Fruit fly (Drosophila melanogaster) whole organism, embryonic: ENCODE measurements around the gene Ts.

Source experiments
- Ada2b ChIP-seq: fragments of 200-800 bp; sonication (Bioruptor generic); IDR thresholded peaks from 2 replicates; pipeline ENCODE4 v1.3.6; 2022; ENCODE audit warnings: missing biosample characterization, missing genetic modification characterization
- Blimp-1 ChIP-seq: fragments of 200-800 bp; sonication (Bioruptor generic); optimal IDR thresholded peaks from 3 replicates; lab custom pipeline; 2018; ENCODE audit warnings: missing biosample characterization, missing genetic modification characterization, mild to moderate bottlenecking, moderate library complexity, missing genetic modification reagents
- CG11456 ChIP-seq: fragments of 200-800 bp; sonication (Bioruptor generic); IDR thresholded peaks from 3 replicates; pipeline ENCODE4 v1.3.6; 2022; ENCODE audit warnings: missing biosample characterization, missing genetic modification characterization
- CG12769 ChIP-seq: fragments of 200-800 bp; sonication (Bioruptor generic); optimal IDR thresholded peaks from 2 replicates; lab custom pipeline; 2019; ENCODE audit warnings: missing biosample characterization, mild to moderate bottlenecking, missing genetic modification characterization, moderate library complexity
- CG14965 ChIP-seq: fragments of 200-800 bp; sonication (Bioruptor generic); optimal IDR thresholded peaks from 2 replicates; lab custom pipeline; 2016; ENCODE audit warnings: missing biosample characterization, missing genetic modification characterization, borderline replicate concordance
- CG16815 ChIP-seq: fragments of 200-800 bp; sonication (Bioruptor generic); optimal IDR thresholded peaks from 3 replicates; lab custom pipeline; 2017; ENCODE audit warnings: missing biosample characterization, mild to moderate bottlenecking, missing genetic modification characterization
- CG17359 ChIP-seq: fragments of 200-800 bp; sonication (Bioruptor generic); optimal IDR thresholded peaks from 3 replicates; lab custom pipeline; 2018; ENCODE audit warnings: missing biosample characterization, mild to moderate bottlenecking, missing genetic modification characterization, moderate library complexity
- CG18262 ChIP-seq: fragments of 200-800 bp; optimal IDR thresholded peaks from 3 replicates; lab custom pipeline; 2019; ENCODE audit warnings: missing biosample characterization, mild to moderate bottlenecking, missing genetic modification characterization, moderate library complexity
- CG18476 ChIP-seq: fragments of 200-800 bp; sonication (Bioruptor generic); optimal IDR thresholded peaks from 2 replicates; lab custom pipeline; 2016; ENCODE audit warnings: missing biosample characterization, mild to moderate bottlenecking, missing genetic modification characterization
- CG2875 ChIP-seq: fragments of 200-800 bp; sonication (Bioruptor generic); optimal IDR thresholded peaks from 2 replicates; lab custom pipeline; 2017; ENCODE audit warnings: missing biosample characterization, mild to moderate bottlenecking, missing genetic modification characterization, missing genetic modification reagents
- CG30403 ChIP-seq: fragments of 200-800 bp; sonication (Bioruptor generic); optimal IDR thresholded peaks from 3 replicates; lab custom pipeline; 2016; ENCODE audit warnings: missing biosample characterization, missing genetic modification characterization
- CG32767 ChIP-seq: fragments of 200-800 bp; sonication (Bioruptor generic); IDR thresholded peaks from 2 replicates; pipeline ENCODE4 v1.3.6; 2022; ENCODE audit warnings: missing biosample characterization, missing genetic modification characterization
- CG3995 ChIP-seq: fragments of 200-800 bp; sonication (Bioruptor generic); optimal IDR thresholded peaks from 3 replicates; lab custom pipeline; 2016; ENCODE audit warnings: missing biosample characterization, missing genetic modification characterization
- CG4328 ChIP-seq: fragments of 200-800 bp; sonication (Bioruptor generic); optimal IDR thresholded peaks from 3 replicates; lab custom pipeline; 2017; ENCODE audit warnings: missing biosample characterization, missing genetic modification reagents, missing genetic modification characterization
- CG7786 ChIP-seq: fragments of 200-800 bp; sonication (Bioruptor generic); optimal IDR thresholded peaks from 2 replicates; lab custom pipeline; 2016; ENCODE audit warnings: missing biosample characterization, missing genetic modification characterization
- CG8765 ChIP-seq: fragments of 200-800 bp; sonication (Bioruptor generic); IDR thresholded peaks from 2 replicates; pipeline ENCODE4 v1.3.6; 2022; ENCODE audit warnings: missing biosample characterization, missing genetic modification characterization
- D ChIP-seq, 2 experiments: fragments of 200-800 bp in 1 of 2; fragments of >200 bp in 1 of 2; sonication (Bioruptor generic) in 1 of 2; optimal IDR thresholded peaks; 2 replicates in 1 of 2; 3 replicates in 1 of 2; lab custom pipeline; 2017; ENCODE audit warnings: mild to moderate bottlenecking in 1 of 2, missing biosample characterization in 1 of 2, missing genetic modification characterization in 1 of 2, missing genetic modification reagents in 1 of 2
- Dip2 ChIP-seq: fragments of 200-800 bp; sonication (Bioruptor generic); IDR thresholded peaks from 2 replicates; pipeline ENCODE4 v1.3.6; 2022; ENCODE audit warnings: missing biosample characterization, missing genetic modification characterization
- Drgx ChIP-seq: fragments of 200-800 bp; sonication (Bioruptor generic); IDR thresholded peaks from 2 replicates; pipeline ENCODE4 v1.3.6; 2022; ENCODE audit warnings: missing biosample characterization, missing genetic modification characterization
- Eip74EF ChIP-seq, 2 experiments: fragments of 200-800 bp in 1 of 2; fragments of >200 bp in 1 of 2; sonication (Bioruptor generic) in 1 of 2; optimal IDR thresholded peaks; 2 replicates each; lab custom pipeline; 2017 to 2019; ENCODE audit warnings: missing biosample characterization in 2 of 2, missing genetic modification characterization in 2 of 2, mild to moderate bottlenecking in 1 of 2, moderate library complexity in 1 of 2
- Fer3 ChIP-seq: fragments of 200-800 bp; sonication (Bioruptor generic); optimal IDR thresholded peaks from 2 replicates; lab custom pipeline; 2018; ENCODE audit warnings: missing biosample characterization, mild to moderate bottlenecking, missing genetic modification characterization, moderate library complexity
- Gug ChIP-seq: fragments of 200-800 bp; sonication (Bioruptor generic); IDR thresholded peaks from 4 replicates; pipeline ENCODE4 v1.3.6; 2022; ENCODE audit warnings: missing biosample characterization, missing genetic modification characterization
- Mes4 ChIP-seq: fragments of 200-800 bp; sonication (Bioruptor generic); optimal IDR thresholded peaks from 2 replicates; lab custom pipeline; 2016; ENCODE audit warnings: missing biosample characterization, missing genetic modification characterization
- Nf-YC ChIP-seq: fragments of 200-800 bp; optimal IDR thresholded peaks from 3 replicates; lab custom pipeline; 2019; ENCODE audit warnings: missing biosample characterization, mild to moderate bottlenecking, missing genetic modification characterization, moderate library complexity
- Poxn ChIP-seq: fragments of 200-800 bp; sonication (Bioruptor generic); IDR thresholded peaks from 2 replicates; pipeline ENCODE4 v1.3.6; 2022; ENCODE audit warnings: missing biosample characterization, missing genetic modification characterization
- Ptx1 ChIP-seq: fragments of 200-800 bp; sonication (Bioruptor generic); IDR thresholded peaks from 2 replicates; pipeline ENCODE4 v1.3.6; 2022; ENCODE audit warnings: missing biosample characterization, missing genetic modification characterization
- Rfx ChIP-seq: fragments of 200-800 bp; sonication (Bioruptor generic); IDR thresholded peaks from 2 replicates; pipeline ENCODE4 v1.3.6; 2022; ENCODE audit warnings: missing biosample characterization, missing genetic modification characterization
- Six4 ChIP-seq: fragments of 200-800 bp; sonication (Bioruptor generic); optimal IDR thresholded peaks from 2 replicates; lab custom pipeline; 2016; ENCODE audit warnings: missing biosample characterization, missing genetic modification characterization
- Sox102F ChIP-seq: fragments of 200-800 bp; sonication (Bioruptor generic); optimal IDR thresholded peaks from 2 replicates; lab custom pipeline; 2018; ENCODE audit warnings: missing biosample characterization, mild to moderate bottlenecking, missing genetic modification characterization, moderate library complexity
- Trl ChIP-seq, 3 experiments: fragments of >200 bp in 2 of 3; fragments of 200-800 bp in 1 of 3; sonication (Bioruptor generic) in 1 of 3; optimal IDR thresholded peaks; 2 replicates in 1 of 3; 3 replicates in 2 of 3; lab custom pipeline; 2016 to 2017; ENCODE audit warnings: missing biosample characterization in 1 of 3, missing genetic modification characterization in 1 of 3
- ci ChIP-seq: fragments of 200-800 bp; sonication (Bioruptor generic); IDR thresholded peaks from 3 replicates; pipeline ENCODE4 v1.3.6; 2022; ENCODE audit warnings: missing biosample characterization, missing genetic modification characterization
- dimm ChIP-seq: fragments of 200-800 bp; sonication (Bioruptor generic); IDR thresholded peaks from 2 replicates; pipeline ENCODE4 v1.3.6; 2022; ENCODE audit warnings: missing biosample characterization, missing genetic modification characterization
- dpn ChIP-seq, 2 experiments: fragments of 200-800 bp; sonication (Bioruptor generic); optimal IDR thresholded peaks; 3 replicates each; lab custom pipeline; 2016; ENCODE audit warnings: missing biosample characterization in 2 of 2, missing genetic modification characterization in 2 of 2
- eve ChIP-seq, 2 experiments: fragments of >200 bp; optimal IDR thresholded peaks; 2 replicates each; lab custom pipeline; 2017; ENCODE audit warnings: missing biosample characterization in 2 of 2, missing genetic modification characterization in 2 of 2
- her ChIP-seq: fragments of 200-800 bp; sonication (Bioruptor generic); optimal IDR thresholded peaks from 2 replicates; lab custom pipeline; 2016; ENCODE audit warnings: missing biosample characterization, missing genetic modification characterization
- jing ChIP-seq: fragments of 200-800 bp; sonication (Bioruptor generic); optimal IDR thresholded peaks from 2 replicates; lab custom pipeline; 2018; ENCODE audit warnings: missing biosample characterization, mild to moderate bottlenecking, missing genetic modification characterization
- jumu ChIP-seq: fragments of 200-800 bp; sonication (Bioruptor generic); optimal IDR thresholded peaks from 3 replicates; lab custom pipeline; 2016; ENCODE audit warnings: missing biosample characterization, missing genetic modification characterization
- ken ChIP-seq: fragments of 200-800 bp; sonication (Bioruptor generic); IDR thresholded peaks from 3 replicates; pipeline ENCODE4 v1.3.6; 2022; ENCODE audit warnings: missing biosample characterization, missing genetic modification characterization
- knrl ChIP-seq: fragments of 200-800 bp; sonication (Bioruptor generic); IDR thresholded peaks from 3 replicates; pipeline ENCODE4 v1.3.6; 2022; ENCODE audit warnings: missing biosample characterization, missing genetic modification characterization; ENCODE audit not compliant: partially characterized antibody
- lola ChIP-seq, 3 experiments: fragments of >200 bp in 2 of 3; fragments of 200-800 bp in 1 of 3; sonication (Bioruptor generic) in 1 of 3; optimal IDR thresholded peaks; 2 replicates each; lab custom pipeline; 2017 to 2019; ENCODE audit warnings: missing biosample characterization in 3 of 3, missing genetic modification characterization in 3 of 3, mild to moderate bottlenecking in 1 of 3, moderate library complexity in 1 of 3
- mld ChIP-seq: fragments of 200-800 bp; sonication (Bioruptor generic); IDR thresholded peaks from 3 replicates; pipeline ENCODE4 v1.3.6; 2022; ENCODE audit warnings: missing biosample characterization, missing genetic modification characterization; ENCODE audit not compliant: partially characterized antibody
- nerfin-1 ChIP-seq: fragments of 200-800 bp; sonication (Bioruptor generic); optimal IDR thresholded peaks from 3 replicates; lab custom pipeline; 2019; ENCODE audit warnings: missing biosample characterization, mild to moderate bottlenecking, missing genetic modification characterization, moderate library complexity
- onecut ChIP-seq: fragments of 200-800 bp; sonication (Bioruptor generic); IDR thresholded peaks from 2 replicates; pipeline ENCODE4 v1.3.6; 2022; ENCODE audit warnings: missing biosample characterization, missing genetic modification characterization
- pnt ChIP-seq: fragments of 200-800 bp; sonication (Bioruptor generic); optimal IDR thresholded peaks from 3 replicates; lab custom pipeline; 2016; ENCODE audit warnings: missing biosample characterization, missing genetic modification characterization
- prd ChIP-seq, 3 experiments: fragments of >200 bp in 2 of 3; fragments of 200-800 bp in 1 of 3; sonication (Bioruptor generic) in 1 of 3; optimal IDR thresholded peaks in 2 of 3; IDR thresholded peaks in 1 of 3; 2 replicates in 2 of 3; 3 replicates in 1 of 3; pipeline versions ENCODE4 v1.3.6 to Lab custom; 2017 to 2022; ENCODE audit warnings: missing biosample characterization in 1 of 3, missing genetic modification characterization in 1 of 3
- seq ChIP-seq: fragments of 200-800 bp; sonication (Bioruptor generic); IDR thresholded peaks from 2 replicates; pipeline ENCODE4 v1.3.6; 2022; ENCODE audit warnings: missing biosample characterization, missing genetic modification characterization
- tgo ChIP-seq: fragments of 200-800 bp; sonication (Bioruptor generic); IDR thresholded peaks from 3 replicates; pipeline ENCODE4 v1.3.6; 2022; ENCODE audit warnings: missing biosample characterization, missing genetic modification characterization

Gene Ts

dm6 chr2L:2957547-2958174 lies 11.8 kb downstream of the Ts start (continued):
- TF ChIP-seq CG32767 (GFP tag; lab: Robert Waterston, UW) (no peak), Ptx1 (GFP tag; lab: Robert Waterston, UW) (peak; percentile 58), Dip2 (GFP tag; lab: Robert Waterston, UW) (no peak), Blimp-1 (GFP tag; lab: Kevin White, UChicago) (no peak), CG18262 (peak; percentile 78), lola (GFP tag; optimal IDR thresholded peaks at IDR 0.05; lab: Kevin White, UChicago) (peak in 1 of 3 experiments; percentile 61), jumu (GFP tag; lab: Kevin White, UChicago) (peak; percentile 17), CG17359 (no peak), dpn (GFP tag; optimal IDR thresholded peaks at IDR 0.05; lab: Kevin White, UChicago) (peak; percentile 11 to 28), Rfx (peak; percentile 13; the same call in 1 of the 2 replicates), pnt (GFP tag; lab: Kevin White, UChicago) (peak; percentile 44), CG2875 (GFP tag; lab: Kevin White, UChicago) (peak; percentile 45), CG16815 (GFP tag; lab: Kevin White, UChicago) (no peak), Sox102F (GFP tag; lab: Kevin White, UChicago) (peak; percentile 67), Trl (optimal IDR thresholded peaks at IDR 0.05; lab: Kevin White, UChicago) (peak; percentile 10 to 59), Trl (GFP tag; optimal IDR thresholded peaks at IDR 0.05; lab: Kevin White, UChicago) (no peak), onecut (GFP tag; lab: Robert Waterston, UW) (peak; percentile 48), mld (GFP tag; lab: Robert Waterston, UW) (no peak), ken (GFP tag; lab: Robert Waterston, UW) (0 out of 3 replicates have a peak, but pooled peaks have one; percentile 31), nerfin-1 (tag; lab: Kevin White, UChicago) (peak; percentile 42), CG8765 (GFP tag; lab: Robert Waterston, UW) (no peak), ci (GFP tag; lab: Robert Waterston, UW) (peak; percentile 46; the same call in 1 of the 3 replicates), CG30403 (GFP tag; lab: Kevin White, UChicago) (peak; percentile 64), Fer3 (tag; lab: Kevin White, UChicago) (no peak), CG11456 (no peak), Drgx (GFP tag; lab: Robert Waterston, UW) (peak; percentile 80), knrl (peak; percentile 45; the same call in 2 of the 3 replicates), Mes4 (GFP tag; lab: Kevin White, UChicago) (no peak), Nf-YC (tag; lab: Kevin White, UChicago) (no peak), CG7786 (GFP tag; lab: Kevin White, UChicago) (no peak), CG12769 (tag; lab: Kevin White, UChicago) (no peak), Poxn (GFP tag; lab: Robert Waterston, UW) (no peak), CG4328 (no peak), her (GFP tag; lab: Kevin White, UChicago) (no peak), jing (GFP tag; lab: Kevin White, UChicago) (no peak), eve (GFP tag; optimal IDR thresholded peaks at IDR 0.05; lab: Kevin White, UChicago) (no peak), dimm (GFP tag; lab: Robert Waterston, UW) (no peak), seq (GFP tag; lab: Robert Waterston, UW) (no peak; the same call in 1 of the 2 replicates), CG18476 (GFP tag; lab: Kevin White, UChicago) (peak; percentile 31), CG14965 (GFP tag; lab: Kevin White, UChicago) (no peak), Ada2b (GFP tag; lab: Robert Waterston, UW) (0 out of 2 replicates have a peak, but pooled peaks have one; percentile 3), Eip74EF (GFP tag; optimal IDR thresholded peaks at IDR 0.05; lab: Kevin White, UChicago) (peak in 1 of 2 experiments; percentile 36), tgo (GFP tag; lab: Robert Waterston, UW) (0 out of 3 replicates have a peak, but pooled peaks have one; percentile 36), prd (optimal IDR thresholded peaks at IDR 0.05; lab: Kevin White, UChicago) (no peak), prd (GFP tag; IDR thresholded peaks at IDR 0.05; lab: Robert Waterston, UW) (peak; percentile 61; the same call in 2 of the 3 replicates), CG3995 (GFP tag; lab: Kevin White, UChicago) (no peak), Gug (peak; percentile 14; the same call in 2 of the 4 replicates), D (optimal IDR thresholded peaks at IDR 0.05; lab: Kevin White, UChicago) (no peak), D (GFP tag; optimal IDR thresholded peaks at IDR 0.05; lab: Kevin White, UChicago) (peak; percentile 71), Six4 (GFP tag; lab: Kevin White, UChicago) (peak; percentile 9)
